Fruit fly (Drosophila melanogaster) whole organism, embryonic: ENCODE results near the gene Rbf.

Experiments used
- Antp ChIP-seq: fragments of 200-800 bp; sonication (Bioruptor generic); optimal IDR thresholded peaks from 3 replicates; lab custom pipeline; 2016; ENCODE audit warnings: missing biosample characterization, missing genetic modification characterization
- CG1024 ChIP-seq: fragments of 200-800 bp; sonication (Bioruptor generic); IDR thresholded peaks from 2 replicates; pipeline ENCODE4 v1.3.6; 2022; ENCODE audit warnings: missing biosample characterization, missing genetic modification characterization
- CG10462 ChIP-seq: fragments of 200-800 bp; sonication (Bioruptor generic); optimal IDR thresholded peaks from 2 replicates; lab custom pipeline; 2016; ENCODE audit warnings: missing biosample characterization, missing genetic modification characterization
- CG12659 ChIP-seq: fragments of 200-800 bp; sonication (Bioruptor generic); optimal IDR thresholded peaks from 3 replicates; lab custom pipeline; 2017; ENCODE audit warnings: mild to moderate bottlenecking, missing biosample characterization, missing genetic modification reagents, missing genetic modification characterization
- CG12744 ChIP-seq: fragments of 200-800 bp; sonication (Bioruptor generic); optimal IDR thresholded peaks from 2 replicates; lab custom pipeline; 2016; ENCODE audit warnings: missing biosample characterization, missing genetic modification characterization
- CG13775 ChIP-seq: fragments of 200-800 bp; sonication (Bioruptor generic); optimal IDR thresholded peaks from 3 replicates; lab custom pipeline; 2017; ENCODE audit warnings: missing biosample characterization, mild to moderate bottlenecking, missing genetic modification characterization
- CG18262 ChIP-seq: fragments of 200-800 bp; optimal IDR thresholded peaks from 3 replicates; lab custom pipeline; 2019; ENCODE audit warnings: missing biosample characterization, mild to moderate bottlenecking, missing genetic modification characterization, moderate library complexity
- CG1832 ChIP-seq: fragments of 200-800 bp; sonication (Bioruptor generic); optimal IDR thresholded peaks from 2 replicates; lab custom pipeline; 2017; ENCODE audit warnings: missing biosample characterization, mild to moderate bottlenecking, missing genetic modification characterization, inconsistent platforms
- CG18599 ChIP-seq: fragments of 200-800 bp; sonication (Bioruptor generic); optimal IDR thresholded peaks from 3 replicates; lab custom pipeline; 2017; ENCODE audit warnings: missing biosample characterization, missing genetic modification characterization, mild to moderate bottlenecking, moderate library complexity, missing genetic modification reagents
- CG31388 ChIP-seq: fragments of 200-800 bp; sonication (Bioruptor generic); optimal IDR thresholded peaks from 2 replicates; lab custom pipeline; 2016; ENCODE audit warnings: missing biosample characterization, missing genetic modification characterization
- CG31441 ChIP-seq: fragments of 200-800 bp; sonication (Bioruptor generic); IDR thresholded peaks from 2 replicates; pipeline ENCODE4 v1.3.6; 2022; ENCODE audit warnings: missing biosample characterization, missing genetic modification characterization
- CG5180 ChIP-seq: fragments of 200-800 bp; sonication (Bioruptor generic); optimal IDR thresholded peaks from 3 replicates; lab custom pipeline; 2017; ENCODE audit warnings: missing biosample characterization, missing genetic modification characterization, mild to moderate bottlenecking, moderate library complexity, missing genetic modification reagents
- CG6254 ChIP-seq: fragments of 200-800 bp; sonication (Bioruptor generic); optimal IDR thresholded peaks from 3 replicates; lab custom pipeline; 2017; ENCODE audit warnings: mild to moderate bottlenecking, missing biosample characterization, missing genetic modification reagents, missing genetic modification characterization
- CG6791 ChIP-seq: fragments of 200-800 bp; sonication (Bioruptor generic); IDR thresholded peaks from 3 replicates; pipeline ENCODE4 v1.3.6; 2022; ENCODE audit warnings: missing biosample characterization, missing genetic modification characterization; ENCODE audit not compliant: partially characterized antibody
- CG6854 ChIP-seq: fragments of 200-800 bp; sonication (Bioruptor generic); optimal IDR thresholded peaks from 3 replicates; lab custom pipeline; 2017; ENCODE audit warnings: missing biosample characterization, mild to moderate bottlenecking, missing genetic modification characterization
- CG9215 ChIP-seq: fragments of 200-800 bp; sonication (Bioruptor generic); IDR thresholded peaks from 2 replicates; pipeline ENCODE4 v1.3.6; 2022; ENCODE audit warnings: missing biosample characterization, missing genetic modification characterization
- CkIIα-i1 ChIP-seq: fragments of 200-800 bp; sonication (Bioruptor generic); IDR thresholded peaks from 2 replicates; pipeline ENCODE4 v1.3.6; 2022; ENCODE audit warnings: missing biosample characterization, missing genetic modification characterization
- Dfd ChIP-seq, 2 experiments: fragments of >200 bp; optimal IDR thresholded peaks; 2 replicates each; lab custom pipeline; 2017; ENCODE audit warnings: missing biosample characterization in 2 of 2, missing genetic modification characterization in 2 of 2
- Doc2 ChIP-seq: fragments of 200-800 bp; sonication (Bioruptor generic); IDR thresholded peaks from 2 replicates; pipeline ENCODE4 v1.3.6; 2022; ENCODE audit warnings: missing biosample characterization, missing genetic modification characterization
- E2f1 ChIP-seq: fragments of 200-800 bp; sonication (Bioruptor generic); IDR thresholded peaks from 2 replicates; pipeline ENCODE4 v1.3.6; 2022; ENCODE audit warnings: missing biosample characterization, missing genetic modification characterization
- Fer1 ChIP-seq: fragments of 200-800 bp; sonication (Bioruptor generic); optimal IDR thresholded peaks from 2 replicates; lab custom pipeline; 2017; ENCODE audit warnings: missing biosample characterization, mild to moderate bottlenecking, missing genetic modification characterization
- HLH4C ChIP-seq: fragments of 200-800 bp; sonication (Bioruptor generic); IDR thresholded peaks from 3 replicates; pipeline ENCODE4 v1.3.6; 2022; ENCODE audit warnings: missing biosample characterization, missing genetic modification characterization; ENCODE audit not compliant: partially characterized antibody
- Hr3 ChIP-seq: fragments of 200-800 bp; sonication (Bioruptor generic); optimal IDR thresholded peaks from 3 replicates; lab custom pipeline; 2016; ENCODE audit warnings: missing biosample characterization, missing genetic modification characterization
- Jarid2 ChIP-seq: fragments of 200-800 bp; sonication (Bioruptor generic); optimal IDR thresholded peaks from 3 replicates; lab custom pipeline; 2017; ENCODE audit warnings: mild to moderate bottlenecking, missing biosample characterization, missing genetic modification reagents, missing genetic modification characterization
- NC2α ChIP-seq: fragments of 200-800 bp; sonication (Bioruptor generic); optimal IDR thresholded peaks from 2 replicates; lab custom pipeline; 2016; ENCODE audit warnings: missing biosample characterization, missing genetic modification characterization
- Pdp1 ChIP-seq, 2 experiments: fragments of 200-800 bp; sonication (Bioruptor generic); optimal IDR thresholded peaks; 3 replicates each; lab custom pipeline; 2016; ENCODE audit warnings: missing biosample characterization in 2 of 2, missing genetic modification characterization in 2 of 2, mild to moderate bottlenecking in 1 of 2, moderate library complexity in 1 of 2
- Trl ChIP-seq, 3 experiments: fragments of >200 bp in 2 of 3; fragments of 200-800 bp in 1 of 3; sonication (Bioruptor generic) in 1 of 3; optimal IDR thresholded peaks; 2 replicates in 1 of 3; 3 replicates in 2 of 3; lab custom pipeline; 2016 to 2017; ENCODE audit warnings: missing biosample characterization in 1 of 3, missing genetic modification characterization in 1 of 3
- YL-1 ChIP-seq: fragments of 200-800 bp; sonication (Bioruptor generic); optimal IDR thresholded peaks from 3 replicates; lab custom pipeline; 2017; ENCODE audit warnings: missing biosample characterization, mild to moderate bottlenecking, missing genetic modification characterization
- bigmax ChIP-seq: fragments of 200-800 bp; sonication (Bioruptor generic); optimal IDR thresholded peaks from 2 replicates; lab custom pipeline; 2018; ENCODE audit warnings: missing biosample characterization, mild to moderate bottlenecking, missing genetic modification characterization
- bsh ChIP-seq, 2 experiments: fragments of 200-800 bp; sonication (Bioruptor generic); optimal IDR thresholded peaks; 2 replicates each; lab custom pipeline; 2017 to 2018; ENCODE audit warnings: mild to moderate bottlenecking in 2 of 2, missing biosample characterization in 2 of 2, missing genetic modification characterization in 2 of 2, moderate library complexity in 1 of 2
- cas ChIP-seq: fragments of 200-800 bp; sonication (Bioruptor generic); IDR thresholded peaks from 2 replicates; pipeline ENCODE4 v1.3.6; 2022; ENCODE audit warnings: missing biosample characterization, missing genetic modification characterization
- cato ChIP-seq: fragments of 200-800 bp; sonication (Bioruptor generic); optimal IDR thresholded peaks from 2 replicates; lab custom pipeline; 2016; ENCODE audit warnings: missing biosample characterization, missing genetic modification characterization, borderline replicate concordance
- cwo ChIP-seq: fragments of 200-800 bp; sonication (Bioruptor generic); optimal IDR thresholded peaks from 3 replicates; lab custom pipeline; 2017; ENCODE audit warnings: missing biosample characterization, missing genetic modification characterization, mild to moderate bottlenecking, moderate library complexity, missing genetic modification reagents
- esg ChIP-seq: fragments of 200-800 bp; sonication (Bioruptor generic); conservative IDR thresholded peaks from 2 replicates; pipeline ENCODE4 v1.3.6; 2022; ENCODE audit warnings: missing biosample characterization, missing genetic modification characterization
- exex ChIP-seq: fragments of 200-800 bp; sonication (Bioruptor generic); optimal IDR thresholded peaks from 4 replicates; lab custom pipeline; 2018; ENCODE audit warnings: missing biosample characterization, mild to moderate bottlenecking, missing genetic modification characterization, moderate library complexity
- eyg ChIP-seq: fragments of 200-800 bp; sonication (Bioruptor generic); optimal IDR thresholded peaks from 3 replicates; lab custom pipeline; 2016; ENCODE audit warnings: missing biosample characterization, missing genetic modification characterization
- fd96Cb ChIP-seq: fragments of 200-800 bp; sonication (Bioruptor generic); optimal IDR thresholded peaks from 2 replicates; lab custom pipeline; 2018; ENCODE audit warnings: missing biosample characterization, mild to moderate bottlenecking, missing genetic modification characterization, moderate library complexity
- gcm ChIP-seq: fragments of 200-800 bp; sonication (Bioruptor generic); optimal IDR thresholded peaks from 2 replicates; lab custom pipeline; 2019; ENCODE audit warnings: missing biosample characterization, mild to moderate bottlenecking, missing genetic modification characterization, moderate library complexity
- grn ChIP-seq: fragments of 200-800 bp; sonication (Bioruptor generic); optimal IDR thresholded peaks from 3 replicates; lab custom pipeline; 2017; ENCODE audit warnings: missing biosample characterization, missing genetic modification characterization
- hb ChIP-seq: fragments of 200-800 bp; sonication (Bioruptor generic); IDR thresholded peaks from 3 replicates; pipeline ENCODE4 v1.3.6; 2022; ENCODE audit warnings: missing biosample characterization, missing genetic modification characterization; ENCODE audit not compliant: partially characterized antibody
- mam ChIP-seq: fragments of 200-800 bp; sonication (Bioruptor generic); optimal IDR thresholded peaks from 3 replicates; lab custom pipeline; 2016; ENCODE audit warnings: missing biosample characterization, missing genetic modification characterization
- p53 ChIP-seq: fragments of 200-800 bp; sonication (Bioruptor generic); optimal IDR thresholded peaks from 2 replicates; lab custom pipeline; 2016; ENCODE audit warnings: missing biosample characterization, missing genetic modification characterization
- pan ChIP-seq, 4 experiments: fragments of >200 bp in 3 of 4; fragments of 200-800 bp in 1 of 4; sonication (Bioruptor generic) in 1 of 4; optimal IDR thresholded peaks in 3 of 4; IDR thresholded peaks in 1 of 4; 2 replicates each; pipeline versions ENCODE4 v1.3.6 to Lab custom; 2017 to 2022; ENCODE audit warnings: missing biosample characterization in 2 of 4, missing genetic modification characterization in 2 of 4, mixed read lengths in 1 of 4
- pros ChIP-seq: fragments of 200-800 bp; sonication (Bioruptor generic); optimal IDR thresholded peaks from 3 replicates; lab custom pipeline; 2019; ENCODE audit warnings: missing biosample characterization, mild to moderate bottlenecking, missing genetic modification characterization, moderate library complexity
- ranshi ChIP-seq: fragments of 200-800 bp; sonication (Bioruptor generic); IDR thresholded peaks from 2 replicates; pipeline ENCODE4 v1.3.6; 2022; ENCODE audit warnings: missing biosample characterization, missing genetic modification characterization
- rib ChIP-seq: fragments of 200-800 bp; sonication (Bioruptor generic); IDR thresholded peaks from 2 replicates; pipeline ENCODE4 v1.3.6; 2022; ENCODE audit warnings: missing biosample characterization, missing genetic modification characterization
- run ChIP-seq: fragments of 200-800 bp; sonication (Bioruptor generic); optimal IDR thresholded peaks from 3 replicates; lab custom pipeline; 2018; ENCODE audit warnings: missing biosample characterization, mild to moderate bottlenecking, missing genetic modification characterization
- sima ChIP-seq: fragments of 200-800 bp; sonication (Bioruptor generic); optimal IDR thresholded peaks from 2 replicates; lab custom pipeline; 2016; ENCODE audit warnings: missing biosample characterization, missing genetic modification characterization
- tll ChIP-seq, 2 experiments: fragments of 200-800 bp in 1 of 2; fragments of >200 bp in 1 of 2; sonication (Bioruptor generic) in 1 of 2; optimal IDR thresholded peaks; 2 replicates each; lab custom pipeline; 2017 to 2019; ENCODE audit warnings: missing biosample characterization in 2 of 2, missing genetic modification characterization in 2 of 2, mild to moderate bottlenecking in 1 of 2, moderate library complexity in 1 of 2
- vfl ChIP-seq: fragments of 200-800 bp; sonication (Bioruptor generic); optimal IDR thresholded peaks from 2 replicates; lab custom pipeline; 2016; ENCODE audit warnings: missing biosample characterization, missing genetic modification characterization

The Rbf gene

dm6 chrX:756856-757255 is 44.4 kb downstream of the Rbf start (continued):
- no peak for TF ChIP-seq CG5180 (GFP tag; lab: Kevin White, UChicago)
- TF ChIP-seq CG12744 (GFP tag; lab: Kevin White, UChicago) = no peak
- TF ChIP-seq grn = peak; percentile 24
- TF ChIP-seq fd96Cb = no peak
- no peak for TF ChIP-seq cas (GFP tag; lab: Robert Waterston, UW)
- TF ChIP-seq CG6254 (GFP tag; lab: Kevin White, UChicago) = no peak
- TF ChIP-seq CkIIα-i1 = no peak
- no peak for TF ChIP-seq CG9215
- no peak for TF ChIP-seq Dfd (GFP tag; optimal IDR thresholded peaks at IDR 0.05; lab: Kevin White, UChicago)
- TF ChIP-seq Pdp1 (GFP tag; optimal IDR thresholded peaks at IDR 0.05; lab: Kevin White, UChicago) = no peak
- TF ChIP-seq tll (GFP tag; optimal IDR thresholded peaks at IDR 0.05; lab: Kevin White, UChicago) = no peak
- TF ChIP-seq CG18599 (GFP tag; lab: Kevin White, UChicago) = peak; percentile 14
- TF ChIP-seq p53 (GFP tag; lab: Kevin White, UChicago) = no peak
- no peak for TF ChIP-seq eyg
- TF ChIP-seq cwo (GFP tag; lab: Kevin White, UChicago) = peak; percentile 88
- TF ChIP-seq NC2α (GFP tag; lab: Kevin White, UChicago) = no peak
- no peak for TF ChIP-seq bigmax (GFP tag; lab: Kevin White, UChicago)
- TF ChIP-seq CG31388 (GFP tag; lab: Kevin White, UChicago) = no peak
- TF ChIP-seq CG18262 (tag; lab: Kevin White, UChicago) = no peak
- no peak for TF ChIP-seq sima (GFP tag; lab: Kevin White, UChicago)
- TF ChIP-seq mam = no peak
- no peak for TF ChIP-seq CG31441 (GFP tag; lab: Robert Waterston, UW)
- no peak for TF ChIP-seq hb (GFP tag; lab: Robert Waterston, UW)
- no peak for TF ChIP-seq CG13775 (GFP tag; lab: Kevin White, UChicago)
- peak; percentile 18 for TF ChIP-seq pros (GFP tag; lab: Kevin White, UChicago)
- TF ChIP-seq HLH4C = no peak
- TF ChIP-seq Antp (GFP tag; lab: Kevin White, UChicago) = no peak
- TF ChIP-seq Fer1 (GFP tag; lab: Kevin White, UChicago) = no peak
- TF ChIP-seq YL-1 = no peak
- TF ChIP-seq rib (GFP tag; lab: Robert Waterston, UW) = no peak
- no peak for TF ChIP-seq pan (optimal IDR thresholded peaks at IDR 0.05; lab: Kevin White, UChicago)
- TF ChIP-seq pan (GFP tag; optimal IDR thresholded peaks at IDR 0.05 in 1 of 2, IDR thresholded peaks at IDR 0.05 in 1 of 2) = no peak
- TF ChIP-seq CG12659 (GFP tag; lab: Kevin White, UChicago) = no peak
- no peak for TF ChIP-seq Jarid2
- TF ChIP-seq esg = no peak
- TF ChIP-seq ranshi (GFP tag; lab: Robert Waterston, UW) = no peak
- TF ChIP-seq run (tag; lab: Kevin White, UChicago) = no peak
- TF ChIP-seq CG1024 (GFP tag; lab: Robert Waterston, UW) = no peak
- TF ChIP-seq Hr3 (GFP tag; lab: Kevin White, UChicago) = no peak
- no peak for TF ChIP-seq gcm (GFP tag; lab: Kevin White, UChicago)
- no peak for TF ChIP-seq CG6791 (GFP tag; lab: Robert Waterston, UW)
- no peak for TF ChIP-seq vfl (GFP tag; lab: Kevin White, UChicago)
- no peak for TF ChIP-seq CG10462 (GFP tag; lab: Kevin White, UChicago)
- TF ChIP-seq Trl (optimal IDR thresholded peaks at IDR 0.05; lab: Kevin White, UChicago) = peak in 1 of 2 experiments; percentile 20
- no peak for TF ChIP-seq Trl (GFP tag; optimal IDR thresholded peaks at IDR 0.05; lab: Kevin White, UChicago)
- TF ChIP-seq exex (tag; lab: Kevin White, UChicago) = peak; percentile 83
- TF ChIP-seq Doc2 (GFP tag; lab: Robert Waterston, UW) = no peak
- no peak for TF ChIP-seq cato (GFP tag; lab: Kevin White, UChicago)
- no peak for TF ChIP-seq CG6854
- TF ChIP-seq bsh (GFP tag; optimal IDR thresholded peaks at IDR 0.05; lab: Kevin White, UChicago) = no peak
- no peak for TF ChIP-seq CG1832 (GFP tag; lab: Kevin White, UChicago)
- no peak for TF ChIP-seq E2f1 (GFP tag; lab: Robert Waterston, UW)
